Worm (Caenorhabditis elegans): ENCODE data around the gene srd-67.
A peak's percentile ranks its signal among the peaks of the same experiment; 100 is the strongest.

The srd-67 gene

DNA sequence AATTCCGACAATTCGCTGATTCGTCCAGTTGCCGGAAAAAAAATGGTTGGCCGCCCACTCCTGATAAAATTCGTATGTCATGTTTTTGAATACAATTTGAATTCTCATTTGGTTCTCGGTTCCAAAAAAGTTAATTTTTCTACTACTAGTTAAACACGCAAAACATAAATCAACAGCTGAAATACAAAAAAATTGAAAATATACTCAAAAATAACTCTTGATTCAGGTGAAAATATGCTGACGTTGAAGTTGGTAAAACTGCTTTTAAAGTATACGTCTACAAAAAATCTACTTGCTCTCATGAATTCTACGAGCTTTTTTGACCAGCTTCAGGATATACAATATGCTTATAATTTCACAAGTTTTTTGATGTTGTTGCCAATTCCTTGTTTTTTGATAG, 5.2 kb downstream of the srd-67 start, which contains the start of gene srz-56:
TSS of gene srz-56 (plus strand) at position 301 of the 400 bp plus-strand sequence.
- TF ChIP-seq nhr-237 (tag; optimal IDR thresholded peaks at IDR 0.05) (no peak), ztf-1 (GFP tag; conservative IDR thresholded peaks at IDR 0.05) (no peak), F13H6.1 (tag; optimal IDR thresholded peaks at IDR 0.05) (no peak), nhr-21 (tag; optimal IDR thresholded peaks at IDR 0.05) (no peak), mbf-1 (tag; optimal IDR thresholded peaks at IDR 0.05) (no peak)

DNA sequence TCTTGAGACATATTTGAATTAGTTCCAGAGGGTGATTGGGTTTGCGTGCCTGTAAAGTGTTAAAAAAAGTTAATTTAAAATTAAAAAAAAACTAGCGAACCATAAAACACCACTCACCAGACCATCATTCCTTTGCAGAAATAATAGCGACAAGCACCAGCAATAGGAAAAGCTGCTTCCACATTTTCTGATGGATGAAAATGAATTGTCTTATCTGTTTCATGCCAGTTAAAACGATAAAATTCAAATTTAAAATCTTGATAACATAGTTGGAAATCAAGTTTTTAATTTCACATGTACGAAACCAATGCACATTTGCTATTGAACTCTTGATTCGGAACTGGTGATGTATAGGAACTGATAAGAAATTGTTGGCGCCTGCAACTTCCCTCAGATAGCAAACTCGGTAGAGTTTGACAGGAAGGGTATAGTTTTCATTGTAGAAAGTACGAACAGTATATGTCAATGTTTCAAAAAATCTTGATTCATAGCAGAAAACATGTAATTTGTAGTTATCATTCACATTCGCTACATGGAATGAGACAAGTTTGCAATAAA, 6.0 kb downstream of the srd-67 start, which contains the start of gene C39B5.10:
TSS of gene C39B5.10 (minus strand) at position 51 of the 558 bp plus-strand sequence.
- TF ChIP-seq lin-11 (tag; optimal IDR thresholded peaks at IDR 0.05) (no peak), nhr-25 (tag; optimal IDR thresholded peaks at IDR 0.05) (no peak), fos-1 (tag; optimal IDR thresholded peaks at IDR 0.05) (peak; percentile 89), ama-1 (optimal IDR thresholded peaks at IDR 0.05) (no peak), elt-3 (tag; optimal IDR thresholded peaks at IDR 0.05) (no peak)

DNA sequence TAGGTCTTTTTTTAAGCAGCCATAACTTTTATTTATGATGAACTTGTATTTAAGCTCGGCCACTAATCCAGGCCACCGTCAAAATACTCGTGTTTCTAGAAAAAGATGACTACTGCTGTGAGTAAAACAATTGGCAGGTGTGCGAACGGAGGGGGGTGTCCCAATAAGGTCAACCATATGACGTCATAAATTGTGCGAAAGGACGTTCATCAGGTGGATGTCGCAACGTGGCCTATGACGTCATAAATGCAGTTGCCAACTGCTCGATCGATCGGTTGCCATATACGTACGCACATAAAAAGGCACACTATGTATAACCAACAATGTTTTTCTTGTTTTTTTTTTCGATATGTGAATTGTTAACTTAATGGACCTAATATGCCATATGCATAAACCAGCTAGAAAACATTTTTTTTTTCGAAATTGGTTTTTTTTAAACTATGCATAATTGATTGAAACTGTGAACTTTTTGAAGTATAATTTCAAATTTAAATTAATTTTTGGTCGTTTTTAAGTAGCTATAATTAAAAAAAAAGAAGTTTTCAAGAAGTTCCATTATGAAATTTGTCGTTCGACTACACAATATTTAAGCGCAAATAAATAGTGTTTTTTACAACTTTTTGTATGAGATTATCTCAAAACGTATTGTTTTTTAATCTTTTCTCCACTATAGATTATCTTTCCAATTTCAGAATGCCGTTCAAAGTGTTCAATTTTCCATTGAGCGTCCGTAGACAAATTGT, 11.3 kb downstream of the srd-67 start, which contains the start of gene C39B5.2:
TSS of gene C39B5.2 (plus strand) at position 693 of the 743 bp plus-strand sequence.
- TF ChIP-seq lin-13 (GFP tag; optimal IDR thresholded peaks at IDR 0.05) (no peak), nhr-10 (tag; optimal IDR thresholded peaks at IDR 0.05) (no peak), mbf-1 (tag; optimal IDR thresholded peaks at IDR 0.05) (no peak), nhr-11 (tag; optimal IDR thresholded peaks at IDR 0.05) (no peak), mab-5 (tag; optimal IDR thresholded peaks at IDR 0.05) (no peak), elt-3 (tag; optimal IDR thresholded peaks at IDR 0.05) (no peak), nhr-12 (tag; optimal IDR thresholded peaks at IDR 0.05) (no peak), aly-2 (tag; optimal IDR thresholded peaks at IDR 0.05) (no peak), alr-1 (tag; optimal IDR thresholded peaks at IDR 0.05) (no peak), sma-9 (GFP tag; optimal IDR thresholded peaks at IDR 0.05) (no peak), sma-9 (tag; optimal IDR thresholded peaks at IDR 0.05) (no peak), nhr-23 (tag; optimal IDR thresholded peaks at IDR 0.05) (no peak), unc-55 (GFP tag; optimal IDR thresholded peaks at IDR 0.05) (no peak)

DNA sequence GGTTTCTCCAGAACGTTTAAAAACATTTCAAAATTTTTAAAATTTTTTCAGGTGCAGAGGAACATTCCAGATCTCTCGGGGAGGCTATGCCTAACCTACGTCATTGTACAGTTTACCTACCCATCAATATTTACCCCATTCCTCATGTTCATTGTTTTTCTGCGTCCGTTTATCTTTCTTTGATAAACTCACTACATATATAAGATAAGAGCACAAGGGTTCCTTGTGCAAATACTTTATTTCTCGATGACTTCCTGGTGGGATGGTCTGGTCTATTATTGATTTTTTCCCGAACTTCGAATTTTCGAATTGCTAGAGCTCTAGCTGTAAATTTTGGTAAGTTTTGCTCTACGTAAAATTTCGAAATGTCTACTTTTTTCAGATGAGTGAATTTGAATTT, 12.2 kb downstream of the srd-67 start:
- TF ChIP-seq unc-62 (GFP tag; optimal IDR thresholded peaks at IDR 0.05), result no peak
- TF ChIP-seq ZK546.5 (tag; optimal IDR thresholded peaks at IDR 0.05), result no peak
- TF ChIP-seq nhr-10 (tag; optimal IDR thresholded peaks at IDR 0.05), result no peak
- TF ChIP-seq mdl-1 (tag; optimal IDR thresholded peaks at IDR 0.05), result no peak
- TF ChIP-seq nhr-129 (tag; optimal IDR thresholded peaks at IDR 0.05), result no peak
- TF ChIP-seq fos-1 (tag; optimal IDR thresholded peaks at IDR 0.05), result no peak
- TF ChIP-seq ceh-16 (tag; optimal IDR thresholded peaks at IDR 0.05), result no peak
- no peak for TF ChIP-seq sem-4 (tag; optimal IDR thresholded peaks at IDR 0.05)
- no peak for TF ChIP-seq elt-3 (tag; optimal IDR thresholded peaks at IDR 0.05)
- no peak for TF ChIP-seq nhr-77 (tag; optimal IDR thresholded peaks at IDR 0.05)
- TF ChIP-seq egl-27 (tag; optimal IDR thresholded peaks at IDR 0.05), result no peak
- TF ChIP-seq nhr-6 (tag; optimal IDR thresholded peaks at IDR 0.05), result no peak
- no peak for TF ChIP-seq ceh-82 (tag; optimal IDR thresholded peaks at IDR 0.05)
- TF ChIP-seq lin-11 (tag; optimal IDR thresholded peaks at IDR 0.05), result no peak
- TF ChIP-seq peb-1 (tag; optimal IDR thresholded peaks at IDR 0.05), result no peak
- TF ChIP-seq Y55F3AM.14 (GFP tag; optimal IDR thresholded peaks at IDR 0.05), result no peak
- no peak for TF ChIP-seq elt-1 (tag; optimal IDR thresholded peaks at IDR 0.05)

DNA sequence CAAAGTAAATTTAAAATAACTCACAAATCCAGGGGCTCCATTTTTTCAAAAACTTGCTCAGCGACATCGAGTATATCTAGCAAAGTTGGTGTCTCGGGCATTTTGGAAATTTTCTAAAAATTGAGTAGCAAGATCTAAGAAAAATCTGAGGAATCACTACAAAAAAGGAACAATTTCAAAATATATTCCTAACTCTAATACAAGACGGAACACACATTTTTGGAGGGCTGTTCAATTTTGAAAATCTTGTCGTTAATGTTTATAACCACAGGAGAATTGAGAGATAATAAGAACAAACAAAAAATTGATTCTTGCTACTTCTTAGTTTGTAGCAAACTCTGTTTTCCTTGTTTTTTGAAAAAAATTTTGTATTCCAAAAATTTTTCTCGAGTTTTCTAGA, 13.3 kb downstream of the srd-67 start, which contains the start of gene fbxa-47:
TSS of gene fbxa-47 (minus strand) at position 101 of the 400 bp plus-strand sequence.
- TF ChIP-seq alr-1 (tag; optimal IDR thresholded peaks at IDR 0.05) (no peak), sma-9 (GFP tag; optimal IDR thresholded peaks at IDR 0.05) (no peak), sma-9 (tag; optimal IDR thresholded peaks at IDR 0.05) (no peak), sem-4 (tag; optimal IDR thresholded peaks at IDR 0.05) (no peak), lin-13 (GFP tag; optimal IDR thresholded peaks at IDR 0.05) (no peak), lin-39 (tag; optimal IDR thresholded peaks at IDR 0.05) (no peak), skn-1 (tag; optimal IDR thresholded peaks at IDR 0.05) (no peak), blmp-1 (tag; optimal IDR thresholded peaks at IDR 0.05; ENCODE audit: insufficient read depth) (no peak), nhr-12 (tag; optimal IDR thresholded peaks at IDR 0.05) (no peak), nhr-129 (tag; optimal IDR thresholded peaks at IDR 0.05) (no peak), F13H6.1 (tag; optimal IDR thresholded peaks at IDR 0.05) (no peak), nhr-237 (tag; optimal IDR thresholded peaks at IDR 0.05) (no peak), nhr-23 (tag; optimal IDR thresholded peaks at IDR 0.05) (no peak), unc-39 (tag; optimal IDR thresholded peaks at IDR 0.05) (no peak), nhr-11 (tag; optimal IDR thresholded peaks at IDR 0.05) (no peak), nhr-6 (tag; optimal IDR thresholded peaks at IDR 0.05) (no peak), crh-2 (tag; optimal IDR thresholded peaks at IDR 0.05) (no peak), elt-1 (tag; optimal IDR thresholded peaks at IDR 0.05) (no peak), elt-3 (tag; optimal IDR thresholded peaks at IDR 0.05) (no peak)
